Worm (Caenorhabditis elegans): ENCODE data around the gene flad-1.

- TF ChIP-seq tab-1 (GFP tag; IDR thresholded peaks at IDR 0.05) (no peak), ztf-29 (GFP tag; IDR thresholded peaks at IDR 0.05) (no peak), flt-1 (GFP tag; IDR thresholded peaks at IDR 0.05) (no peak), ref-1 (GFP tag; conservative IDR thresholded peaks at IDR 0.05) (no peak), med-1 (GFP tag; optimal IDR thresholded peaks at IDR 0.05; ENCODE audit: insufficient read depth) (no peak), cog-1 (tag; optimal IDR thresholded peaks at IDR 0.05) (no peak), ztf-23 (GFP tag; IDR thresholded peaks at IDR 0.05) (no peak)
Measured at ce11 chrII:9898744-9899143, 45.2 kb upstream of the flad-1 start.
